Worm (Caenorhabditis elegans) whole organism, L4 larva: ENCODE results near the gene str-31.

Source experiments
- F44E2.7 ChIP-seq: fragments of 200-800 bp; sonication (Bioruptor generic); IDR thresholded peaks from 2 replicates; pipeline ENCODE4 v2.1.2; 2022; ENCODE audit warnings: missing genetic modification characterization, missing compliant biosample characterization
- R02D3.7 ChIP-seq: fragments of 150-350 bp; sonication (generic microtip); optimal IDR thresholded peaks from 3 replicates; lab custom pipeline; 2014; ENCODE audit warnings: missing biosample characterization, missing genetic modification characterization
- ZK337.2 ChIP-seq: fragments of 200-800 bp; sonication (Bioruptor generic); IDR thresholded peaks from 2 replicates; pipeline ENCODE4 v1.3.6; 2022; ENCODE audit warnings: missing genetic modification reagents, missing genetic modification characterization, missing compliant biosample characterization
- ZK546.5 ChIP-seq, 2 experiments: sonication (generic microtip); optimal IDR thresholded peaks; 2 replicates each; lab custom pipeline; 2017; ENCODE audit warnings: missing biosample characterization in 2 of 2, missing genetic modification characterization in 2 of 2
- aly-2 ChIP-seq: sonication (generic microtip); optimal IDR thresholded peaks from 2 replicates; lab custom pipeline; 2018; ENCODE audit warnings: missing biosample characterization, missing genetic modification characterization
- ama-1 ChIP-seq: fragments of 150-350 bp; optimal IDR thresholded peaks from 2 replicates; lab custom pipeline; 2014; ENCODE audit warnings: inconsistent platforms, mixed read lengths
- attf-4 ChIP-seq: sonication (generic microtip); optimal IDR thresholded peaks from 3 replicates; lab custom pipeline; 2017; ENCODE audit warnings: missing biosample characterization, missing genetic modification characterization
- ceh-20 ChIP-seq: fragments of 200-800 bp; sonication (Bioruptor generic); IDR thresholded peaks from 2 replicates; pipeline ENCODE4 v1.3.6; 2022; ENCODE audit warnings: missing genetic modification reagents, missing genetic modification characterization, missing compliant biosample characterization
- ceh-32 ChIP-seq: sonication (generic microtip); optimal IDR thresholded peaks from 2 replicates; lab custom pipeline; 2016; ENCODE audit warnings: mild to moderate bottlenecking, missing genetic modification characterization, missing compliant biosample characterization; ENCODE audit not compliant: poor library complexity
- ceh-62 ChIP-seq: sonication (generic microtip); optimal IDR thresholded peaks from 2 replicates; lab custom pipeline; 2017; ENCODE audit warnings: missing biosample characterization, missing genetic modification characterization
- ces-1 ChIP-seq: fragments of 150-350 bp; sonication (generic microtip); optimal IDR thresholded peaks from 4 replicates; lab custom pipeline; 2014; ENCODE audit warnings: missing biosample characterization, missing genetic modification reagents, missing genetic modification characterization
- ctbp-1 ChIP-seq: fragments of 200-800 bp; sonication (Bioruptor generic); IDR thresholded peaks from 2 replicates; pipeline ENCODE4 v1.3.6; 2022; ENCODE audit warnings: missing genetic modification reagents, missing genetic modification characterization, missing compliant biosample characterization
- daf-16 ChIP-seq, 3 experiments: sonication (generic microtip); optimal IDR thresholded peaks; 2 replicates each; lab custom pipeline; 2016 to 2017; ENCODE audit warnings: missing genetic modification characterization in 3 of 3, missing genetic modification reagents in 3 of 3, mild to moderate bottlenecking in 2 of 3, missing compliant biosample characterization in 2 of 3, missing biosample characterization in 1 of 3, moderate library complexity in 1 of 3
- daf-8 ChIP-seq: fragments of 200-800 bp; sonication (Bioruptor generic); IDR thresholded peaks from 2 replicates; pipeline ENCODE4 v1.3.6; 2022; ENCODE audit warnings: missing genetic modification characterization, missing compliant biosample characterization
- dmd-6 ChIP-seq: fragments of 200-800 bp; sonication (Bioruptor generic); IDR thresholded peaks from 2 replicates; pipeline ENCODE4 v1.3.6; 2022; ENCODE audit warnings: missing genetic modification reagents, missing genetic modification characterization, missing compliant biosample characterization
- dmd-8 ChIP-seq: fragments of 200-800 bp; sonication (Bioruptor generic); IDR thresholded peaks from 2 replicates; pipeline ENCODE4 v1.3.6; 2022; ENCODE audit warnings: missing genetic modification characterization, missing compliant biosample characterization
- duxl-1 ChIP-seq: sonication (generic microtip); optimal IDR thresholded peaks from 2 replicates; lab custom pipeline; 2016; ENCODE audit warnings: mild to moderate bottlenecking, missing genetic modification characterization, moderate library complexity, missing compliant biosample characterization; ENCODE audit not compliant: poor library complexity
- egl-27 ChIP-seq: sonication (generic microtip); optimal IDR thresholded peaks from 3 replicates; lab custom pipeline; 2017; ENCODE audit warnings: missing biosample characterization, missing genetic modification reagents, missing genetic modification characterization
- fos-1 ChIP-seq: fragments of 150-350 bp; optimal IDR thresholded peaks from 2 replicates; lab custom pipeline; 2014; ENCODE audit warnings: missing biosample characterization, missing genetic modification characterization
- hlh-11 ChIP-seq: fragments of 200-800 bp; sonication (Bioruptor generic); optimal IDR thresholded peaks from 2 replicates; lab custom pipeline; 2018; ENCODE audit warnings: mild to moderate bottlenecking, missing genetic modification characterization, missing compliant biosample characterization
- lin-13 ChIP-seq: fragments of 150-350 bp; optimal IDR thresholded peaks from 2 replicates; lab custom pipeline; 2014; ENCODE audit warnings: missing biosample characterization, missing genetic modification reagents, missing genetic modification characterization
- madf-5 ChIP-seq, 2 experiments: fragments of 200-800 bp; sonication (Bioruptor generic); IDR thresholded peaks; 2 replicates each; pipeline ENCODE4 v1.3.6; 2022; ENCODE audit warnings: missing compliant biosample characterization in 2 of 2, missing genetic modification characterization in 2 of 2
- mdl-1 ChIP-seq, 2 experiments: fragments of 150-350 bp in 1 of 2; sonication (generic microtip) in 1 of 2; optimal IDR thresholded peaks; 2 replicates each; lab custom pipeline; 2014 to 2017; ENCODE audit warnings: missing biosample characterization in 2 of 2, missing genetic modification characterization in 2 of 2
- nhr-11 ChIP-seq: fragments of 150-350 bp; optimal IDR thresholded peaks from 2 replicates; lab custom pipeline; 2014; ENCODE audit warnings: missing biosample characterization, missing genetic modification characterization
- nhr-111 ChIP-seq: fragments of 200-800 bp; sonication (Bioruptor generic); optimal IDR thresholded peaks from 2 replicates; lab custom pipeline; 2018; ENCODE audit warnings: mild to moderate bottlenecking, missing genetic modification characterization, missing compliant biosample characterization
- nhr-237 ChIP-seq: sonication (generic microtip); optimal IDR thresholded peaks from 2 replicates; lab custom pipeline; 2017; ENCODE audit warnings: missing biosample characterization, missing genetic modification characterization
- nhr-25 ChIP-seq: sonication (generic microtip); optimal IDR thresholded peaks from 2 replicates; lab custom pipeline; 2017; ENCODE audit warnings: missing genetic modification characterization, mild to moderate bottlenecking, missing compliant biosample characterization, antibody characterized with exemption, moderate library complexity, borderline replicate concordance; ENCODE audit not compliant: insufficient read depth
- nhr-28 ChIP-seq: fragments of 150-350 bp; optimal IDR thresholded peaks from 2 replicates; lab custom pipeline; 2014; ENCODE audit warnings: missing biosample characterization, missing genetic modification characterization
- nhr-76 ChIP-seq: fragments of 150-350 bp; optimal IDR thresholded peaks from 2 replicates; lab custom pipeline; 2014; ENCODE audit warnings: missing biosample characterization, missing genetic modification characterization
- php-3 ChIP-seq: fragments of 200-800 bp; sonication (Bioruptor generic); IDR thresholded peaks from 2 replicates; pipeline ENCODE4 v1.3.6; 2022; ENCODE audit warnings: missing genetic modification reagents, missing genetic modification characterization, missing compliant biosample characterization
- unc-130 ChIP-seq: sonication (generic microtip); optimal IDR thresholded peaks from 2 replicates; lab custom pipeline; 2016; ENCODE audit warnings: missing genetic modification reagents, missing genetic modification characterization, missing compliant biosample characterization
- unc-62 ChIP-seq, 3 experiments: fragments of 150-350 bp in 1 of 3; sonication (generic microtip); optimal IDR thresholded peaks in 2 of 3; peaks in 1 of 3; 1 replicate in 1 of 3; 2 replicates in 2 of 3; lab custom pipeline; 2014 to 2017; ENCODE audit warnings: missing biosample characterization in 3 of 3, missing genetic modification characterization in 3 of 3, missing genetic modification reagents in 3 of 3, missing genotype in 1 of 3
- zag-1 ChIP-seq: fragments of 150-350 bp; optimal IDR thresholded peaks from 2 replicates; lab custom pipeline; 2014; ENCODE audit warnings: missing biosample characterization, missing genetic modification characterization
- zfp-2 ChIP-seq: sonication (generic microtip); optimal IDR thresholded peaks from 2 replicates; lab custom pipeline; 2016; ENCODE audit warnings: mild to moderate bottlenecking, missing genetic modification characterization, missing compliant biosample characterization
- zip-11 ChIP-seq: fragments of 200-800 bp; sonication (Bioruptor generic); IDR thresholded peaks from 2 replicates; pipeline ENCODE4 v1.3.6; 2022; ENCODE audit warnings: missing genetic modification characterization, missing compliant biosample characterization
- zip-2 ChIP-seq: fragments of 150-350 bp; optimal IDR thresholded peaks from 2 replicates; lab custom pipeline; 2014; ENCODE audit warnings: missing biosample characterization, missing genetic modification characterization
- ztf-7 ChIP-seq: fragments of 150-350 bp; optimal IDR thresholded peaks from 2 replicates; lab custom pipeline; 2014; ENCODE audit warnings: missing biosample characterization, missing genetic modification characterization

The str-31 gene

DNA sequence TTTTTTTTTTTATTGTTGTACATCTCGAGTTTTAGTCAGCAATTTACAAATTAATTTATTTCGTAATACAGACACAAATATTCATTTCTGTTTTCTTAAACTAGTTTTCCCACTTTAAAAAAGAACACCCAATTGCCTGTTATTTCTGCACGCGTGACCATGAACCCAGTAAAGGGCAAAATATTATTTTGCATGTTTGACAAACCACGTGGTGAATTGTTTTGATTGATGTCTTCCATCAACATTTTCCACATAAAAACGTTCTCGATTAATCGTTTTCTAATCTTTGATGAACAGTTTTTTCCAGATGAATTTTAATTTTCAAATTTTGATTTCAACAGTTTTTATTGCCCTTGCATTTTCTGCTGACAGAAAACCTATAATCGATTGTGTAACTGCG lies 17.2 kb upstream of the str-31 start, which contains the start of gene C54F6.18:
C54F6.18 (plus strand) TSS at position 301 of the 400 bp plus-strand sequence.
- TF ChIP-seq ceh-20 (GFP tag; lab: Robert Waterston, UW): no peak
- no peak for TF ChIP-seq attf-4 (tag; lab: Kevin White, UChicago)
- TF ChIP-seq nhr-237 (tag; lab: Kevin White, UChicago): no peak
- no peak for TF ChIP-seq zip-11 (GFP tag; lab: Robert Waterston, UW)
- TF ChIP-seq unc-130 (GFP tag; lab: Kevin White, UChicago): no peak
- TF ChIP-seq madf-5 (GFP tag; IDR thresholded peaks at IDR 0.05; lab: Robert Waterston, UW): no peak
- no peak for TF ChIP-seq unc-62 (GFP tag; optimal IDR thresholded peaks at IDR 0.05 in 1 of 2; lab: Kevin White, UChicago)
- TF ChIP-seq unc-62 (tag; optimal IDR thresholded peaks at IDR 0.05; lab: Kevin White, UChicago): no peak
- no peak for TF ChIP-seq dmd-8 (GFP tag; lab: Robert Waterston, UW)
- no peak for TF ChIP-seq nhr-76 (tag; lab: Kevin White, UChicago)

DNA sequence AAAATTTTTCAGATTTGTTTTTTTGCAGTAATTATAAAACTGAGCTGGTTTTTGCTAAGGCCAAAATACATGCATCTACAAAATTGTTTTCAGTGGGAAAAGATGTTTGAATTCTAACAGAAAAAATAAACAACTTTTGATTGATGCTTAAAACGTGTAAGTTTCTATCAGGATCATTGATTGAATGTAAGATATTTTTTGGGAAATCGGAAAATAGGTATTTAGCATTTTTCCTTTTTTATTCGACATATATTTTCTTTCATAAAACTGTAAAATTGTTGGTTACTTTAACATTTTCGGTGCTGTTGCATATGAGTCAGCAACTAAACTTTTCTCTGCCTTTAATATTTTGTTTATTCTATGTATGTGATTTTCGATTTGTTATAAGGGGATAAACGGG lies 16.0 kb upstream of the str-31 start, which contains the start of gene C54F6.20:
C54F6.20 (plus strand) TSS at position 301 of the 400 bp plus-strand sequence.
- no peak for TF ChIP-seq nhr-28
- TF ChIP-seq ZK337.2: no peak
- no peak for TF ChIP-seq zip-2 (tag; lab: Kevin White, UChicago)
- no peak for TF ChIP-seq hlh-11 (tag; lab: Kevin White, UChicago)
- no peak for TF ChIP-seq daf-8 (GFP tag; lab: Robert Waterston, UW)
- no peak for TF ChIP-seq F44E2.7 (GFP tag; lab: Robert Waterston, UW)
- TF ChIP-seq ZK546.5 (tag; optimal IDR thresholded peaks at IDR 0.05; lab: Kevin White, UChicago): no peak
- TF ChIP-seq zag-1 (tag; lab: Kevin White, UChicago): no peak
- TF ChIP-seq ceh-32: no peak
- TF ChIP-seq aly-2 (tag; lab: Kevin White, UChicago): no peak

DNA sequence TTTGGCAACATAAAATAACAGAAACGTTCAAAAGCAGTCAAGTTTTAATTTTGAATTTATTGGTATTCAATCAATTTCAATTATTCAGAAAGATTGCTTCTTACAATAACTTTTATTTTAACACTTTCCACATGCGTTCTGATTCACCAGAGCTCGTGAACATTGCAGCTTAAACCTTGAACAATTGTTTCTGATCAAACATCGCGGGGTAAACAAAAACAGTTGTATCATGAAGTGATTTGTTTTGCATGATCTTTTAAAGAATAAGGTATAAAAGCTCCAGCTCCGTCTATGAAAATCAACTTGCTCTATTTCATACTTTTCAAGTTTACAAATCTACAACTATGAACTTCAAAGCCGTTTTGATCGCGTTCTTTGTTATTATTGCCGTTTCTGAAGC lies 14.9 kb upstream of the str-31 start, which contains the start of gene C54F6.6:
C54F6.6 (plus strand) TSS at position 301 of the 400 bp plus-strand sequence.
- no peak for TF ChIP-seq daf-16 (GFP tag; optimal IDR thresholded peaks at IDR 0.05; lab: Kevin White, UChicago)
- no peak for TF ChIP-seq daf-16 (tag; optimal IDR thresholded peaks at IDR 0.05; lab: Kevin White, UChicago)
- no peak for TF ChIP-seq fos-1 (tag; lab: Kevin White, UChicago)
- TF ChIP-seq php-3 (GFP tag; lab: Robert Waterston, UW): no peak
- TF ChIP-seq zfp-2 (tag; lab: Kevin White, UChicago): no peak
- no peak for TF ChIP-seq duxl-1 (tag; lab: Kevin White, UChicago)
- no peak for TF ChIP-seq ces-1 (GFP tag; lab: Kevin White, UChicago)
- no peak for TF ChIP-seq ztf-7 (tag; lab: Kevin White, UChicago)
- no peak for TF ChIP-seq ceh-20 (GFP tag; lab: Robert Waterston, UW)
- TF ChIP-seq R02D3.7 (tag; lab: Kevin White, UChicago): no peak
- TF ChIP-seq nhr-25 (tag; lab: Kevin White, UChicago): no peak
- no peak for TF ChIP-seq lin-13
- TF ChIP-seq ZK337.2: no peak
- no peak for TF ChIP-seq mdl-1 (tag; optimal IDR thresholded peaks at IDR 0.05; lab: Kevin White, UChicago)
- TF ChIP-seq ama-1 (lab: Kevin White, UChicago): no peak
- no peak for TF ChIP-seq egl-27
- no peak for TF ChIP-seq ctbp-1 (GFP tag; lab: Robert Waterston, UW)
- TF ChIP-seq ceh-62: no peak

DNA sequence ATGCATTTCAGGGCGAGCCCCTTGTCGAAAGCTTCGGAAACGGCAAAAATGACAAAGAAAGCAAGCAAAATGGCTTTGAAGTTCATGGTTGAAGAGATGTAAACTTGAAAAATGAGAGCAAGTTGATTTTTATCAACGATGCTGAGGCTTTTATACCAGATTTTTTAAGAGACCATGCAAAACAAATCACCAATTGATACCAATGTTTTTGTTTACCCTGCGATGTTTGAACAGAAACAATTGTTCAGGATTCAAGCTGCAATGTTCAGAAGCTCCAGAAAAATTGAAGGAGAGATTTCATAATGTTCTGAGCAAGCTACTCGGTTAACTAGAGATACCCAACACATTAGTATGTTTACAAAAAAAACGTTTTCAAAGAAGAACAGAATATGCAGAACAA lies 13.8 kb upstream of the str-31 start, which contains the start of gene C54F6.15:
C54F6.15 (minus strand) TSS at position 101 of the 400 bp plus-strand sequence.
- TF ChIP-seq dmd-6 (GFP tag; lab: Robert Waterston, UW) (no peak), nhr-11 (tag; lab: Kevin White, UChicago) (no peak), nhr-111 (GFP tag; lab: Kevin White, UChicago) (no peak)
